Fruit fly (Drosophila melanogaster): ENCODE data around the gene Ilp4.

- TF ChIP-seq CG11617 (GFP tag; optimal IDR thresholded peaks at IDR 0.05) (no peak), Mnt (GFP tag; optimal IDR thresholded peaks at IDR 0.05) (no peak), pad (GFP tag; optimal IDR thresholded peaks at IDR 0.05) (no peak), kay (GFP tag; ENCODE audit: borderline replicate concordance) (no peak), CG5204 (GFP tag; optimal IDR thresholded peaks at IDR 0.05) (no peak), bab1 (GFP tag; optimal IDR thresholded peaks at IDR 0.05) (no peak), cic (GFP tag; optimal IDR thresholded peaks at IDR 0.05) (no peak), CG33017 (tag; optimal IDR thresholded peaks at IDR 0.05) (no peak), CG14711 (tag; optimal IDR thresholded peaks at IDR 0.05) (no peak), CG12768 (GFP tag; optimal IDR thresholded peaks at IDR 0.05) (no peak)
These were observed 46.1 kb upstream of the Ilp4 start for dm6 chr3L:9850114-9850513.
